Worm (Caenorhabditis elegans) whole organism, L1 larva: ENCODE data around the gene slcr-46.1.

Source experiments
- aly-2 ChIP-seq: fragments of 150-350 bp; optimal IDR thresholded peaks from 2 replicates; lab custom pipeline; 2014; ENCODE audit warnings: missing biosample characterization, missing genetic modification characterization
- ama-1 ChIP-seq: fragments of 150-350 bp; optimal IDR thresholded peaks from 2 replicates; lab custom pipeline; 2014
- fkh-8 ChIP-seq: sonication (generic microtip); optimal IDR thresholded peaks from 2 replicates; lab custom pipeline; 2016; ENCODE audit warnings: mild to moderate bottlenecking, missing genetic modification characterization, missing compliant biosample characterization
- lir-3 ChIP-seq: sonication (generic microtip); optimal IDR thresholded peaks from 2 replicates; lab custom pipeline; 2016; ENCODE audit warnings: mild to moderate bottlenecking, missing genetic modification characterization, moderate library complexity, missing compliant biosample characterization; ENCODE audit not compliant: poor library complexity
- mab-9 ChIP-seq: fragments of 200-800 bp; sonication (Bioruptor generic); IDR thresholded peaks from 2 replicates; pipeline ENCODE4 v1.3.6; 2022; ENCODE audit warnings: missing genetic modification reagents, missing genetic modification characterization, missing compliant biosample characterization
- mdl-1 ChIP-seq, 2 experiments: fragments of 150-350 bp; optimal IDR thresholded peaks; 2 replicates each; lab custom pipeline; 2014 to 2017; ENCODE audit warnings: missing biosample characterization in 2 of 2, missing genetic modification characterization in 2 of 2, inconsistent platforms in 1 of 2
- mef-2 ChIP-seq: fragments of 150-350 bp; optimal IDR thresholded peaks from 2 replicates; lab custom pipeline; 2014; ENCODE audit warnings: missing biosample characterization, missing genetic modification characterization
- mep-1 ChIP-seq: fragments of 150-350 bp; optimal IDR thresholded peaks from 2 replicates; lab custom pipeline; 2014; ENCODE audit warnings: missing biosample characterization, missing genetic modification characterization
- nhr-20 ChIP-seq: sonication (generic microtip); optimal IDR thresholded peaks from 2 replicates; lab custom pipeline; 2016; ENCODE audit warnings: mild to moderate bottlenecking, missing genetic modification characterization, missing compliant biosample characterization
- skn-1 ChIP-seq: fragments of 150-350 bp; optimal IDR thresholded peaks from 2 replicates; lab custom pipeline; 2014; ENCODE audit warnings: missing biosample characterization, missing genetic modification characterization

DNA sequence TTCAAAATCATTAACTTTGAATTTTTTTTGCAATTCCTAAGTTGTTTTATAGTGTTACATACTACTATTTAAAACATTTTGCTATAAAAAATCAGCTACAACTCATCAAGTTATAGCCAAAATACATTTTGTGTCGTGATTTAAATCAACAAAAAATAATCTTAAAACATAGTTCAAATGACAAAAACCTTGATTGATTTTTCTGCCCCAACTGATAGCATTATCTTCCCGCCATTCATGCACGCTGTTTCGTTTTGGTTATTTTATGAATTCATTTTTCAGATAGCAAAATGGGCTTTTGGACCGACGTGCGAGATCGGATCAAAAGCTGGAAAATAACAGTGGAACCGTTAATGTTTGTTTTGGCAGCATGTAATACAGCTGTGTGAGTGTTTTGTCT is at the start of gene slcr-46.1:
- TF ChIP-seq mab-9 (GFP tag; lab: Robert Waterston, UW) (no peak), ama-1 (lab: Kevin White, UChicago) (no peak), lir-3 (tag; lab: Kevin White, UChicago) (no peak), fkh-8 (tag; lab: Kevin White, UChicago) (no peak), mep-1 (tag; lab: Kevin White, UChicago) (no peak), mdl-1 (tag; optimal IDR thresholded peaks at IDR 0.05; lab: Kevin White, UChicago) (no peak), skn-1 (tag; lab: Kevin White, UChicago) (no peak), nhr-20 (no peak), mef-2 (tag; lab: Kevin White, UChicago) (no peak), aly-2 (tag; lab: Kevin White, UChicago) (no peak)
